Worm (Caenorhabditis elegans) whole organism, young adult: Measurements from ENCODE around the gene tmem-135.

Experiments
- B0261.1 ChIP-seq: sonication (generic microtip); optimal IDR thresholded peaks from 2 replicates; lab custom pipeline; 2016; ENCODE audit warnings: mild to moderate bottlenecking, missing genetic modification characterization, moderate library complexity, missing compliant biosample characterization
- C17E4.6 ChIP-seq: fragments of 200-800 bp; sonication (Bioruptor generic); IDR thresholded peaks from 2 replicates; pipeline ENCODE4 v1.3.6; 2022; ENCODE audit warnings: missing genetic modification reagents, missing genetic modification characterization, missing compliant biosample characterization
- F22D6.2 ChIP-seq: sonication (generic microtip); optimal IDR thresholded peaks from 2 replicates; lab custom pipeline; 2016; ENCODE audit warnings: mild to moderate bottlenecking, missing genetic modification characterization, missing compliant biosample characterization
- F57C9.4 ChIP-seq: sonication (generic microtip); optimal IDR thresholded peaks from 2 replicates; lab custom pipeline; 2017; ENCODE audit warnings: mild to moderate bottlenecking, missing genetic modification characterization, missing compliant biosample characterization
- K12H6.12 ChIP-seq: fragments of 200-800 bp; sonication (Bioruptor generic); optimal IDR thresholded peaks from 2 replicates; lab custom pipeline; 2018; ENCODE audit warnings: mild to moderate bottlenecking, missing genetic modification characterization, missing compliant biosample characterization
- Y53F4B.3 ChIP-seq: fragments of 200-800 bp; sonication (Bioruptor generic); IDR thresholded peaks from 2 replicates; pipeline ENCODE4 v1.3.6; 2022; ENCODE audit warnings: missing genetic modification reagents, missing genetic modification characterization, missing compliant biosample characterization
- Y53G8AR.9 ChIP-seq: fragments of 200-800 bp; sonication (Bioruptor generic); conservative IDR thresholded peaks from 2 replicates; pipeline ENCODE4 v1.3.6; 2022; ENCODE audit warnings: missing genetic modification reagents, missing genetic modification characterization, missing compliant biosample characterization
- Y67H2A.10 ChIP-seq: fragments of 200-800 bp; sonication (Bioruptor generic); conservative IDR thresholded peaks from 2 replicates; pipeline ENCODE4 v1.3.6; 2022; ENCODE audit warnings: missing genetic modification reagents, missing genetic modification characterization, missing compliant biosample characterization
- Y79H2A.3 ChIP-seq: fragments of 200-800 bp; sonication (Bioruptor generic); conservative IDR thresholded peaks from 2 replicates; pipeline ENCODE4 v1.3.6; 2022; ENCODE audit warnings: missing genetic modification reagents, missing genetic modification characterization, missing compliant biosample characterization
- aptf-2 ChIP-seq: fragments of 200-800 bp; sonication (Bioruptor generic); conservative IDR thresholded peaks from 2 replicates; pipeline ENCODE4 v1.3.6; 2022; ENCODE audit warnings: missing genetic modification reagents, missing genetic modification characterization, missing compliant biosample characterization
- aptf-3 ChIP-seq: fragments of 200-800 bp; sonication (Bioruptor generic); IDR thresholded peaks from 2 replicates; pipeline ENCODE4 v1.3.6; 2022; ENCODE audit warnings: missing genetic modification characterization, missing compliant biosample characterization
- bed-1 ChIP-seq: fragments of 200-800 bp; sonication (Bioruptor generic); IDR thresholded peaks from 2 replicates; pipeline ENCODE4 v1.3.6; 2022; ENCODE audit warnings: missing genetic modification reagents, missing genetic modification characterization, missing compliant biosample characterization
- bed-2 ChIP-seq: fragments of 200-800 bp; sonication (Bioruptor generic); IDR thresholded peaks from 2 replicates; pipeline ENCODE4 v1.3.6; 2022; ENCODE audit warnings: missing genetic modification reagents, missing genetic modification characterization, missing compliant biosample characterization
- ccch-3 ChIP-seq: fragments of 200-800 bp; sonication (Bioruptor generic); optimal IDR thresholded peaks from 2 replicates; lab custom pipeline; 2018; ENCODE audit warnings: mild to moderate bottlenecking, missing genetic modification characterization, missing compliant biosample characterization
- cebp-1 ChIP-seq, 2 experiments: fragments of 200-800 bp in 1 of 2; sonication (Bioruptor generic) in 1 of 2; sonication (generic microtip) in 1 of 2; IDR thresholded peaks in 1 of 2; optimal IDR thresholded peaks in 1 of 2; 2 replicates each; pipeline versions ENCODE4 v1.3.6 to Lab custom; 2017 to 2022; ENCODE audit warnings: missing compliant biosample characterization in 2 of 2, missing genetic modification characterization in 2 of 2, mild to moderate bottlenecking in 1 of 2, missing genetic modification reagents in 1 of 2, moderate library complexity in 1 of 2
- ceh-27 ChIP-seq: fragments of 200-800 bp; sonication (Bioruptor generic); optimal IDR thresholded peaks from 2 replicates; lab custom pipeline; 2018; ENCODE audit warnings: mild to moderate bottlenecking, missing genetic modification characterization, moderate library complexity, missing compliant biosample characterization
- ceh-79 ChIP-seq: sonication (generic microtip); optimal IDR thresholded peaks from 2 replicates; lab custom pipeline; 2017; ENCODE audit warnings: mild to moderate bottlenecking, missing genetic modification characterization, missing compliant biosample characterization
- ceh-91 ChIP-seq: fragments of 200-800 bp; sonication (Bioruptor generic); IDR thresholded peaks from 2 replicates; pipeline ENCODE4 v1.3.6; 2022; ENCODE audit warnings: missing genetic modification reagents, missing genetic modification characterization, missing compliant biosample characterization
- dox-1 ChIP-seq: fragments of 200-800 bp; sonication (Bioruptor generic); IDR thresholded peaks from 2 replicates; pipeline ENCODE4 v1.3.6; 2022; ENCODE audit warnings: missing genetic modification reagents, missing genetic modification characterization, missing compliant biosample characterization
- egl-18 ChIP-seq: fragments of 200-800 bp; sonication (Bioruptor generic); IDR thresholded peaks from 2 replicates; pipeline ENCODE4 v1.3.6; 2022; ENCODE audit warnings: missing genetic modification reagents, missing genetic modification characterization, missing compliant biosample characterization
- egl-44 ChIP-seq: fragments of 200-800 bp; sonication (Bioruptor generic); IDR thresholded peaks from 2 replicates; pipeline ENCODE4 v1.3.6; 2022; ENCODE audit warnings: missing genetic modification reagents, missing genetic modification characterization, missing compliant biosample characterization
- egrh-3 ChIP-seq: fragments of 200-800 bp; sonication (Bioruptor generic); IDR thresholded peaks from 2 replicates; pipeline ENCODE4 v1.3.6; 2022; ENCODE audit warnings: missing genetic modification reagents, missing genetic modification characterization, missing compliant biosample characterization
- him-1 ChIP-seq: sonication (generic microtip); optimal IDR thresholded peaks from 2 replicates; lab custom pipeline; 2016; ENCODE audit warnings: missing genotype, missing genetic modification reagents, missing genetic modification characterization, missing compliant biosample characterization
- hlh-12 ChIP-seq: sonication (generic microtip); optimal IDR thresholded peaks from 2 replicates; lab custom pipeline; 2016; ENCODE audit warnings: missing genetic modification characterization, missing compliant biosample characterization
- hmg-1.2 ChIP-seq: fragments of 200-800 bp; sonication (Bioruptor generic); IDR thresholded peaks from 2 replicates; pipeline ENCODE4 v1.3.6; 2022; ENCODE audit warnings: missing genetic modification reagents, missing genetic modification characterization, missing compliant biosample characterization
- lin-35 ChIP-seq, 3 experiments: fragments of 150-350 bp in 2 of 3; sonication (generic microtip) in 1 of 3; optimal IDR thresholded peaks; 2 replicates each; lab custom pipeline; 2014 to 2018; ENCODE audit warnings: missing biosample characterization in 3 of 3, missing genetic modification characterization in 3 of 3, missing genetic modification reagents in 3 of 3
- lsl-1 ChIP-seq: fragments of 200-800 bp; sonication (Bioruptor generic); optimal IDR thresholded peaks from 2 replicates; lab custom pipeline; 2018; ENCODE audit warnings: mild to moderate bottlenecking, missing genetic modification characterization, moderate library complexity, missing compliant biosample characterization
- madf-3 ChIP-seq: fragments of 200-800 bp; sonication (Bioruptor generic); IDR thresholded peaks from 2 replicates; pipeline ENCODE4 v1.3.6; 2022; ENCODE audit warnings: missing genetic modification reagents, missing genetic modification characterization, missing compliant biosample characterization
- madf-8 ChIP-seq: fragments of 200-800 bp; sonication (Bioruptor generic); conservative IDR thresholded peaks from 2 replicates; pipeline ENCODE4 v1.3.6; 2022; ENCODE audit warnings: missing genetic modification reagents, missing genetic modification characterization, missing compliant biosample characterization
- mcd-1 ChIP-seq: fragments of 200-800 bp; sonication (Bioruptor generic); IDR thresholded peaks from 2 replicates; pipeline ENCODE4 v1.3.6; 2022; ENCODE audit warnings: missing genetic modification reagents, missing genetic modification characterization, missing compliant biosample characterization
- mes-4 ChIP-seq: sonication (generic microtip); optimal IDR thresholded peaks from 2 replicates; lab custom pipeline; 2016; ENCODE audit warnings: missing genotype, missing genetic modification characterization, missing compliant biosample characterization
- nfya-1 ChIP-seq: sonication (generic microtip); optimal IDR thresholded peaks from 2 replicates; lab custom pipeline; 2017; ENCODE audit warnings: antibody characterized with exemption, missing compliant biosample characterization, missing genetic modification characterization, borderline replicate concordance; ENCODE audit not compliant: insufficient read depth
- nhr-179 ChIP-seq: sonication (generic microtip); optimal IDR thresholded peaks from 2 replicates; lab custom pipeline; 2016; ENCODE audit warnings: mild to moderate bottlenecking, missing genetic modification characterization, missing compliant biosample characterization
- rec-8 ChIP-seq, 2 experiments: sonication (generic microtip); optimal IDR thresholded peaks; 2 replicates each; lab custom pipeline; 2016; ENCODE audit warnings: mild to moderate bottlenecking in 2 of 2, missing genetic modification characterization in 2 of 2, missing genetic modification reagents in 2 of 2, missing genotype in 2 of 2, missing biosample characterization in 1 of 2, missing compliant biosample characterization in 1 of 2, moderate library complexity in 1 of 2
- repo-1 ChIP-seq: sonication (generic microtip); optimal IDR thresholded peaks from 2 replicates; lab custom pipeline; 2017; ENCODE audit warnings: mild to moderate bottlenecking, missing genetic modification characterization, missing compliant biosample characterization
- rpc-1 ChIP-seq, 2 experiments: fragments of 150-350 bp in 1 of 2; sonication (generic microtip) in 1 of 2; optimal IDR thresholded peaks; 2 replicates each; lab custom pipeline; 2014 to 2018; ENCODE audit warnings: missing biosample characterization in 1 of 2, missing genetic modification characterization in 1 of 2, missing genetic modification reagents in 1 of 2, missing genotype in 1 of 2
- sea-2 ChIP-seq: fragments of 200-800 bp; sonication (Bioruptor generic); IDR thresholded peaks from 2 replicates; pipeline ENCODE4 v1.3.6; 2022; ENCODE audit warnings: missing genetic modification characterization, missing compliant biosample characterization
- snpc-1.3 ChIP-seq: sonication (generic microtip); optimal IDR thresholded peaks from 2 replicates; lab custom pipeline; 2017; ENCODE audit warnings: missing genetic modification characterization, mild to moderate bottlenecking, missing compliant biosample characterization, antibody characterized with exemption, moderate library complexity, missing genotype, missing genetic modification reagents; ENCODE audit not compliant: insufficient read depth
- snpc-4 ChIP-seq, 5 experiments: fragments of 150-350 bp in 1 of 5; sonication (generic microtip) in 4 of 5; optimal IDR thresholded peaks; 2 replicates each; lab custom pipeline; 2014 to 2018; ENCODE audit warnings: missing genetic modification characterization in 5 of 5, missing biosample characterization in 3 of 5, antibody characterized with exemption in 2 of 5, mild to moderate bottlenecking in 2 of 5, missing compliant biosample characterization in 2 of 5, missing genotype in 2 of 5, moderate library complexity in 2 of 5, missing genetic modification reagents in 1 of 5
- tbp1 ChIP-seq: fragments of 200-800 bp; sonication (Bioruptor generic); optimal IDR thresholded peaks from 2 replicates; lab custom pipeline; 2018; ENCODE audit warnings: mild to moderate bottlenecking, missing genetic modification characterization, missing compliant biosample characterization
- unc-130 ChIP-seq: sonication (generic microtip); optimal IDR thresholded peaks from 2 replicates; lab custom pipeline; 2016; ENCODE audit warnings: missing genetic modification reagents, missing genetic modification characterization, missing compliant biosample characterization
- unc-62 ChIP-seq: fragments of 150-350 bp; optimal IDR thresholded peaks from 2 replicates; lab custom pipeline; 2014; ENCODE audit warnings: missing biosample characterization, missing genetic modification reagents, missing genetic modification characterization
- ztf-25 ChIP-seq: fragments of 200-800 bp; sonication (Bioruptor generic); IDR thresholded peaks from 2 replicates; pipeline ENCODE4 v1.3.6; 2022; ENCODE audit warnings: missing genetic modification reagents, missing genetic modification characterization, missing compliant biosample characterization
- ztf-3 ChIP-seq: fragments of 200-800 bp; sonication (Bioruptor generic); optimal IDR thresholded peaks from 2 replicates; lab custom pipeline; 2018; ENCODE audit warnings: mild to moderate bottlenecking, missing genetic modification characterization, missing compliant biosample characterization

Gene tmem-135

ce11 chrX:4705666-4706065 is 32.2 kb downstream of the tmem-135 start:
- TF ChIP-seq sea-2 (GFP tag; lab: Robert Waterston, UW) (no peak), B0261.1 (tag; lab: Kevin White, UChicago) (no peak), ceh-27 (GFP tag; lab: Kevin White, UChicago) (no peak), egrh-3 (GFP tag; lab: Robert Waterston, UW) (no peak), egl-44 (GFP tag; lab: Robert Waterston, UW) (no peak), bed-2 (GFP tag; lab: Robert Waterston, UW) (no peak), unc-130 (GFP tag; lab: Kevin White, UChicago) (no peak), F22D6.2 (tag; lab: Kevin White, UChicago) (no peak), hlh-12 (tag; lab: Kevin White, UChicago) (no peak), rec-8 (tag; optimal IDR thresholded peaks at IDR 0.05; lab: Kevin White, UChicago) (no peak), mes-4 (no peak), dox-1 (GFP tag; lab: Robert Waterston, UW) (no peak), lsl-1 (GFP tag; lab: Kevin White, UChicago) (no peak)

ce11 chrX:4706755-4707226 is 33.3 kb downstream of the tmem-135 start, which contains the start of gene dhhc-10:
dhhc-10 (plus strand) TSS chrX:4707176.
- TF ChIP-seq rec-8 (tag; optimal IDR thresholded peaks at IDR 0.05; lab: Kevin White, UChicago), result no peak
- TF ChIP-seq snpc-4 (GFP tag; optimal IDR thresholded peaks at IDR 0.05; lab: Kevin White, UChicago), result no peak
- TF ChIP-seq snpc-4 (tag; optimal IDR thresholded peaks at IDR 0.05; lab: Kevin White, UChicago), result peak in 2 of 4 experiments; percentile 2 to 8
- no peak for TF ChIP-seq repo-1 (tag; lab: Kevin White, UChicago)
- TF ChIP-seq ceh-91 (GFP tag; lab: Robert Waterston, UW), result no peak
- no peak for TF ChIP-seq him-1 (tag; lab: Kevin White, UChicago)
- peak in 1 of 3 experiments; percentile 21 for TF ChIP-seq lin-35 (GFP tag; optimal IDR thresholded peaks at IDR 0.05; lab: Kevin White, UChicago)
- no peak for TF ChIP-seq aptf-3 (GFP tag; lab: Robert Waterston, UW)
- no peak for TF ChIP-seq ztf-3 (GFP tag; lab: Kevin White, UChicago)
- no peak for TF ChIP-seq mes-4
- TF ChIP-seq sea-2 (GFP tag; lab: Robert Waterston, UW), result no peak
- TF ChIP-seq ccch-3, result no peak
- TF ChIP-seq cebp-1 (GFP tag; IDR thresholded peaks at IDR 0.05; lab: Robert Waterston, UW), result no peak
- peak; percentile 59 for TF ChIP-seq cebp-1 (tag; optimal IDR thresholded peaks at IDR 0.05; lab: Kevin White, UChicago)
- TF ChIP-seq rpc-1 (optimal IDR thresholded peaks at IDR 0.05; lab: Kevin White, UChicago), result no peak
- no peak for TF ChIP-seq rpc-1 (tag; optimal IDR thresholded peaks at IDR 0.05; lab: Kevin White, UChicago)
- no peak for TF ChIP-seq egl-18 (GFP tag; lab: Robert Waterston, UW)
- no peak for TF ChIP-seq nhr-179 (tag; lab: Kevin White, UChicago)
- no peak for TF ChIP-seq bed-1 (GFP tag; lab: Robert Waterston, UW)
- TF ChIP-seq mcd-1 (GFP tag; lab: Robert Waterston, UW), result peak; percentile 29; the same call in 1 of the 2 replicates
- TF ChIP-seq snpc-1.3 (tag; lab: Kevin White, UChicago), result no peak
- peak; percentile 7 for TF ChIP-seq tbp1 (GFP tag; lab: Kevin White, UChicago)
- no peak for TF ChIP-seq Y53F4B.3
- TF ChIP-seq dox-1 (GFP tag; lab: Robert Waterston, UW), result peak; percentile 71
- TF ChIP-seq hmg-1.2, result no peak
- no peak for TF ChIP-seq C17E4.6 (GFP tag; lab: Robert Waterston, UW)
- no peak for TF ChIP-seq aptf-2 (GFP tag; lab: Robert Waterston, UW)
- no peak for TF ChIP-seq ztf-25 (GFP tag; lab: Robert Waterston, UW)
- TF ChIP-seq madf-3, result no peak
- TF ChIP-seq Y67H2A.10, result no peak
- no peak for TF ChIP-seq F57C9.4 (tag; lab: Kevin White, UChicago)
- TF ChIP-seq unc-62 (GFP tag; lab: Kevin White, UChicago), result no peak
- no peak for TF ChIP-seq ceh-79 (tag; lab: Kevin White, UChicago)
- TF ChIP-seq nfya-1 (tag; lab: Kevin White, UChicago), result no peak
- no peak for TF ChIP-seq Y79H2A.3
- no peak for TF ChIP-seq Y53G8AR.9 (GFP tag; lab: Robert Waterston, UW)
- TF ChIP-seq K12H6.12 (tag; lab: Kevin White, UChicago), result no peak
- no peak for TF ChIP-seq bed-2 (GFP tag; lab: Robert Waterston, UW)
- TF ChIP-seq madf-8 (GFP tag; lab: Robert Waterston, UW), result no peak
